Worm (Caenorhabditis elegans) whole organism, early embryonic: ENCODE data around the gene oac-4.

Experiments
- F13C5.2 ChIP-seq: sonication (generic microtip); optimal IDR thresholded peaks from 2 replicates; lab custom pipeline; 2017; ENCODE audit warnings: mild to moderate bottlenecking, missing genetic modification characterization, inconsistent platforms, missing compliant biosample characterization
- ama-1 ChIP-seq: fragments of 150-350 bp; optimal IDR thresholded peaks from 2 replicates; lab custom pipeline; 2014
- ceh-13 ChIP-seq: fragments of 200-800 bp; sonication (Bioruptor generic); optimal IDR thresholded peaks from 2 replicates; lab custom pipeline; 2018; ENCODE audit warnings: mild to moderate bottlenecking, missing genetic modification characterization, missing compliant biosample characterization
- hmbx-1 ChIP-seq: sonication (generic microtip); optimal IDR thresholded peaks from 2 replicates; lab custom pipeline; 2016; ENCODE audit warnings: mild to moderate bottlenecking, missing genetic modification characterization, missing compliant biosample characterization
- scrt-1 ChIP-seq: fragments of 200-800 bp; sonication (Bioruptor generic); IDR thresholded peaks from 2 replicates; pipeline ENCODE4 v1.3.6; 2022; ENCODE audit warnings: missing genetic modification characterization, missing compliant biosample characterization
- sea-1 ChIP-seq: fragments of 200-800 bp; sonication (Bioruptor generic); conservative IDR thresholded peaks from 2 replicates; pipeline ENCODE4 v1.3.6; 2022; ENCODE audit warnings: missing genetic modification characterization, missing compliant biosample characterization

ce11 chrII:3829623-3830022 lies 6.2 kb downstream of the oac-4 start:
- TF ChIP-seq hmbx-1 (tag; lab: Kevin White, UChicago): no peak
- TF ChIP-seq sea-1 (GFP tag; lab: Robert Waterston, UW): no peak
- no peak for TF ChIP-seq ama-1 (lab: Kevin White, UChicago)
- TF ChIP-seq ceh-13 (GFP tag; lab: Kevin White, UChicago): no peak
- TF ChIP-seq scrt-1 (GFP tag; lab: Robert Waterston, UW): no peak
- no peak for TF ChIP-seq F13C5.2
